Worm (Caenorhabditis elegans) whole organism, young adult: Measurements from ENCODE around the gene C50E3.11.

Experiments used
- him-1 ChIP-seq: sonication (generic microtip); optimal IDR thresholded peaks from 2 replicates; lab custom pipeline; 2016; ENCODE audit warnings: missing genotype, missing genetic modification reagents, missing genetic modification characterization, missing compliant biosample characterization
- madf-10 ChIP-seq: sonication (generic microtip); optimal IDR thresholded peaks from 2 replicates; lab custom pipeline; 2016; ENCODE audit warnings: mild to moderate bottlenecking, missing genetic modification characterization, missing compliant biosample characterization
- mxl-1 ChIP-seq: sonication (generic microtip); optimal IDR thresholded peaks from 2 replicates; lab custom pipeline; 2016; ENCODE audit warnings: missing genetic modification characterization, missing compliant biosample characterization
- nhr-80 ChIP-seq: sonication (generic microtip); optimal IDR thresholded peaks from 2 replicates; lab custom pipeline; 2016; ENCODE audit warnings: missing genetic modification characterization, missing compliant biosample characterization
- snpc-3.4 ChIP-seq: sonication (generic microtip); optimal IDR thresholded peaks from 2 replicates; lab custom pipeline; 2017; ENCODE audit warnings: missing genetic modification characterization, mild to moderate bottlenecking, missing compliant biosample characterization, antibody characterized with exemption, moderate library complexity, missing genotype, missing genetic modification reagents

DNA sequence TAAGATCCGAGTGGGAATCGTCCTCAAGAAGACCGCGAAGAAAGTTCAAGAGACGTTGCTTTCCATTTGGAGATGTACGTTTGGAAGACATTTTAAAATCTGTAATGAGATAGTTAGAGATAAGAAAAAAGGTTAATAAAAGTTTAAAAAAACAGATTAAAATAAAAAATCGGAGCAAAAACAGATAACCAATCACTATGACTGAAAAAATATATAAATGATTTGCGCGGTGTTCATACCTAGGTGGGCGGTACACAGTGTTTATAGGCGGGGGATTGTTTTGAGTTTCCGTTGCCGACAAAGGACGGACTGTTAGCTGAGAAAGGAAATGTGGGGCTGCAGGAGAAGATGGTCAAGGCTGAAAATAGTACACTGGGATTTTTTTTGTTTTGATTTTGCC is 44.6 kb downstream of the C50E3.11 start, which contains the start of gene ets-7:
- no peak for TF ChIP-seq him-1
- no peak for TF ChIP-seq snpc-3.4 (tag; lab: Kevin White, UChicago)
- no peak for TF ChIP-seq madf-10 (tag; lab: Kevin White, UChicago)
- no peak for TF ChIP-seq mxl-1
- TF ChIP-seq nhr-80 (tag; lab: Kevin White, UChicago) = no peak
